Fruit fly (Drosophila melanogaster) whole organism, embryonic: ENCODE measurements around the gene Fur2.

Experiments
- ATbp ChIP-seq: fragments of 200-800 bp; sonication (Bioruptor generic); optimal IDR thresholded peaks from 2 replicates; lab custom pipeline; 2017; ENCODE audit warnings: missing biosample characterization, mild to moderate bottlenecking, missing genetic modification characterization, missing genetic modification reagents
- Asciz ChIP-seq: fragments of 200-800 bp; sonication (Bioruptor generic); optimal IDR thresholded peaks from 2 replicates; lab custom pipeline; 2017; ENCODE audit warnings: missing biosample characterization, mild to moderate bottlenecking, missing genetic modification characterization, missing genetic modification reagents
- BEAF-32 ChIP-seq: fragments of 200-800 bp; sonication (Bioruptor generic); optimal IDR thresholded peaks from 3 replicates; lab custom pipeline; 2017; ENCODE audit warnings: missing biosample characterization, missing genetic modification characterization, mild to moderate bottlenecking, moderate library complexity, missing genetic modification reagents
- CG11560 ChIP-seq: fragments of 200-800 bp; sonication (Bioruptor generic); IDR thresholded peaks from 3 replicates; pipeline ENCODE4 v1.3.6; 2022; ENCODE audit warnings: missing biosample characterization, missing genetic modification characterization
- CG14014 ChIP-seq: fragments of 200-800 bp; sonication (Bioruptor generic); IDR thresholded peaks from 2 replicates; pipeline ENCODE4 v1.3.6; 2022; ENCODE audit warnings: missing biosample characterization, missing genetic modification characterization
- CG1602 ChIP-seq: fragments of 200-800 bp; sonication (Bioruptor generic); optimal IDR thresholded peaks from 3 replicates; lab custom pipeline; 2016; ENCODE audit warnings: missing biosample characterization, missing genetic modification characterization
- CG1647 ChIP-seq: fragments of 200-800 bp; sonication (Bioruptor generic); optimal IDR thresholded peaks from 3 replicates; lab custom pipeline; 2016; ENCODE audit warnings: missing biosample characterization, missing genetic modification characterization
- CG17359 ChIP-seq: fragments of 200-800 bp; sonication (Bioruptor generic); optimal IDR thresholded peaks from 3 replicates; lab custom pipeline; 2018; ENCODE audit warnings: missing biosample characterization, mild to moderate bottlenecking, missing genetic modification characterization, moderate library complexity
- CG18619 ChIP-seq: fragments of 200-800 bp; sonication (Bioruptor generic); optimal IDR thresholded peaks from 3 replicates; lab custom pipeline; 2017; ENCODE audit warnings: missing biosample characterization, mild to moderate bottlenecking, missing genetic modification characterization
- CG2120 ChIP-seq: fragments of 200-800 bp; sonication (Bioruptor generic); optimal IDR thresholded peaks from 3 replicates; lab custom pipeline; 2016; ENCODE audit warnings: missing biosample characterization, missing genetic modification characterization
- CG2712 ChIP-seq: fragments of 200-800 bp; optimal IDR thresholded peaks from 3 replicates; lab custom pipeline; 2019; ENCODE audit warnings: missing biosample characterization, mild to moderate bottlenecking, missing genetic modification characterization, moderate library complexity
- CG3995 ChIP-seq: fragments of 200-800 bp; sonication (Bioruptor generic); optimal IDR thresholded peaks from 3 replicates; lab custom pipeline; 2016; ENCODE audit warnings: missing biosample characterization, missing genetic modification characterization
- CG4328 ChIP-seq: fragments of 200-800 bp; sonication (Bioruptor generic); optimal IDR thresholded peaks from 3 replicates; lab custom pipeline; 2017; ENCODE audit warnings: missing biosample characterization, missing genetic modification reagents, missing genetic modification characterization
- CG43689 ChIP-seq: fragments of 200-800 bp; sonication (Bioruptor generic); IDR thresholded peaks from 2 replicates; pipeline ENCODE4 v1.3.6; 2022; ENCODE audit warnings: missing biosample characterization, missing genetic modification characterization
- CG5180 ChIP-seq: fragments of 200-800 bp; sonication (Bioruptor generic); optimal IDR thresholded peaks from 3 replicates; lab custom pipeline; 2017; ENCODE audit warnings: missing biosample characterization, missing genetic modification characterization, mild to moderate bottlenecking, moderate library complexity, missing genetic modification reagents
- CG5245 ChIP-seq: fragments of 200-800 bp; sonication (Bioruptor generic); optimal IDR thresholded peaks from 3 replicates; lab custom pipeline; 2016; ENCODE audit warnings: missing biosample characterization, missing genetic modification characterization
- CG6854 ChIP-seq: fragments of 200-800 bp; sonication (Bioruptor generic); optimal IDR thresholded peaks from 3 replicates; lab custom pipeline; 2017; ENCODE audit warnings: missing biosample characterization, mild to moderate bottlenecking, missing genetic modification characterization
- CG8089 ChIP-seq: fragments of 200-800 bp; sonication (Bioruptor generic); optimal IDR thresholded peaks from 3 replicates; lab custom pipeline; 2016; ENCODE audit warnings: missing biosample characterization, missing genetic modification characterization
- Chrac-16 ChIP-seq: fragments of 200-800 bp; sonication (Bioruptor generic); optimal IDR thresholded peaks from 3 replicates; lab custom pipeline; 2016; ENCODE audit warnings: missing biosample characterization, missing genetic modification characterization
- D ChIP-seq, 2 experiments: fragments of 200-800 bp in 1 of 2; fragments of >200 bp in 1 of 2; sonication (Bioruptor generic) in 1 of 2; optimal IDR thresholded peaks; 2 replicates in 1 of 2; 3 replicates in 1 of 2; lab custom pipeline; 2017; ENCODE audit warnings: mild to moderate bottlenecking in 1 of 2, missing biosample characterization in 1 of 2, missing genetic modification characterization in 1 of 2, missing genetic modification reagents in 1 of 2
- Dip2 ChIP-seq: fragments of 200-800 bp; sonication (Bioruptor generic); IDR thresholded peaks from 2 replicates; pipeline ENCODE4 v1.3.6; 2022; ENCODE audit warnings: missing biosample characterization, missing genetic modification characterization
- Ets65A ChIP-seq: fragments of 200-800 bp; sonication (Bioruptor generic); peaks from one replicate; lab custom pipeline; 2016; ENCODE audit warnings: missing biosample characterization, missing genetic modification characterization
- Fer1 ChIP-seq: fragments of 200-800 bp; sonication (Bioruptor generic); optimal IDR thresholded peaks from 2 replicates; lab custom pipeline; 2017; ENCODE audit warnings: missing biosample characterization, mild to moderate bottlenecking, missing genetic modification characterization
- HLH3B ChIP-seq: fragments of 200-800 bp; sonication (Bioruptor generic); IDR thresholded peaks from 2 replicates; pipeline ENCODE4 v1.3.6; 2022; ENCODE audit warnings: missing biosample characterization, missing genetic modification characterization
- NC2α ChIP-seq: fragments of 200-800 bp; sonication (Bioruptor generic); optimal IDR thresholded peaks from 2 replicates; lab custom pipeline; 2016; ENCODE audit warnings: missing biosample characterization, missing genetic modification characterization
- Nf-YB ChIP-seq: fragments of 200-800 bp; sonication (Bioruptor generic); optimal IDR thresholded peaks from 3 replicates; lab custom pipeline; 2019; ENCODE audit warnings: missing biosample characterization, mild to moderate bottlenecking, missing genetic modification characterization, moderate library complexity
- Oaz ChIP-seq: fragments of 200-800 bp; sonication (Bioruptor generic); IDR thresholded peaks from 2 replicates; pipeline ENCODE4 v1.3.6; 2022; ENCODE audit warnings: missing biosample characterization, missing genetic modification characterization
- Pdp1 ChIP-seq, 2 experiments: fragments of 200-800 bp; sonication (Bioruptor generic); optimal IDR thresholded peaks; 3 replicates each; lab custom pipeline; 2016; ENCODE audit warnings: missing biosample characterization in 2 of 2, missing genetic modification characterization in 2 of 2, mild to moderate bottlenecking in 1 of 2, moderate library complexity in 1 of 2
- Ptx1 ChIP-seq: fragments of 200-800 bp; sonication (Bioruptor generic); IDR thresholded peaks from 2 replicates; pipeline ENCODE4 v1.3.6; 2022; ENCODE audit warnings: missing biosample characterization, missing genetic modification characterization
- Rx ChIP-seq: fragments of 200-800 bp; sonication (Bioruptor generic); IDR thresholded peaks from 2 replicates; pipeline ENCODE4 v1.3.6; 2022; ENCODE audit warnings: missing biosample characterization, missing genetic modification characterization
- Spps ChIP-seq: fragments of 200-800 bp; sonication (Bioruptor generic); optimal IDR thresholded peaks from 2 replicates; lab custom pipeline; 2018; ENCODE audit warnings: missing biosample characterization, mild to moderate bottlenecking, missing genetic modification characterization
- Tbp ChIP-seq: fragments of >200 bp; optimal IDR thresholded peaks from 2 replicates; lab custom pipeline; 2018; ENCODE audit warnings: missing biosample characterization, missing genetic modification characterization
- dmrt99B ChIP-seq: fragments of 200-800 bp; sonication (Bioruptor generic); optimal IDR thresholded peaks from 2 replicates; lab custom pipeline; 2018; ENCODE audit warnings: missing biosample characterization, mild to moderate bottlenecking, missing genetic modification characterization, moderate library complexity
- en ChIP-seq: fragments of 200-800 bp; sonication (Bioruptor generic); optimal IDR thresholded peaks from 2 replicates; lab custom pipeline; 2016; ENCODE audit warnings: missing biosample characterization, missing genetic modification characterization
- esg ChIP-seq: fragments of 200-800 bp; sonication (Bioruptor generic); conservative IDR thresholded peaks from 2 replicates; pipeline ENCODE4 v1.3.6; 2022; ENCODE audit warnings: missing biosample characterization, missing genetic modification characterization
- fu2 ChIP-seq: fragments of 200-800 bp; sonication (Bioruptor generic); optimal IDR thresholded peaks from 2 replicates; lab custom pipeline; 2016; ENCODE audit warnings: missing biosample characterization, missing genetic modification characterization
- gfzf ChIP-seq: fragments of 200-800 bp; sonication (Bioruptor generic); optimal IDR thresholded peaks from 2 replicates; lab custom pipeline; 2016; ENCODE audit warnings: missing biosample characterization, mild to moderate bottlenecking, missing genetic modification characterization, moderate library complexity
- gsb ChIP-seq: fragments of 200-800 bp; sonication (Bioruptor generic); IDR thresholded peaks from 2 replicates; pipeline ENCODE4 v1.3.6; 2022; ENCODE audit warnings: missing biosample characterization, missing genetic modification characterization
- jigr1 ChIP-seq: fragments of 200-800 bp; sonication (Bioruptor generic); IDR thresholded peaks from 3 replicates; pipeline ENCODE4 v1.3.6; 2022; ENCODE audit warnings: missing biosample characterization, missing genetic modification characterization
- jumu ChIP-seq: fragments of 200-800 bp; sonication (Bioruptor generic); optimal IDR thresholded peaks from 3 replicates; lab custom pipeline; 2016; ENCODE audit warnings: missing biosample characterization, missing genetic modification characterization
- mirr ChIP-seq: fragments of 200-800 bp; sonication (Bioruptor generic); optimal IDR thresholded peaks from 3 replicates; lab custom pipeline; 2018; ENCODE audit warnings: missing biosample characterization, mild to moderate bottlenecking, missing genetic modification characterization
- nerfin-2 ChIP-seq: fragments of 200-800 bp; sonication (Bioruptor generic); IDR thresholded peaks from 2 replicates; pipeline ENCODE4 v1.3.6; 2022; ENCODE audit warnings: missing biosample characterization, missing genetic modification characterization; ENCODE audit not compliant: partially characterized antibody
- pros ChIP-seq: fragments of 200-800 bp; sonication (Bioruptor generic); optimal IDR thresholded peaks from 3 replicates; lab custom pipeline; 2019; ENCODE audit warnings: missing biosample characterization, mild to moderate bottlenecking, missing genetic modification characterization, moderate library complexity
- sc ChIP-seq, 3 experiments: fragments of >200 bp in 2 of 3; fragments of 200-800 bp in 1 of 3; sonication (Bioruptor generic) in 1 of 3; optimal IDR thresholded peaks; 2 replicates in 2 of 3; 3 replicates in 1 of 3; lab custom pipeline; 2017; ENCODE audit warnings: mild to moderate bottlenecking in 1 of 3, missing biosample characterization in 1 of 3, missing genetic modification characterization in 1 of 3, missing genetic modification reagents in 1 of 3
- schlank ChIP-seq: fragments of 200-800 bp; sonication (Bioruptor generic); optimal IDR thresholded peaks from 2 replicates; lab custom pipeline; 2018; ENCODE audit warnings: missing biosample characterization, mild to moderate bottlenecking, missing genetic modification characterization
- sim ChIP-seq: fragments of 200-800 bp; sonication (Bioruptor generic); IDR thresholded peaks from 2 replicates; pipeline ENCODE4 v1.3.6; 2022; ENCODE audit warnings: missing biosample characterization, missing genetic modification characterization
- sr ChIP-seq: fragments of 200-800 bp; sonication (Bioruptor generic); IDR thresholded peaks from 3 replicates; pipeline ENCODE4 v1.3.6; 2022; ENCODE audit warnings: missing biosample characterization, missing genetic modification characterization
- zen ChIP-seq: fragments of 200-800 bp; sonication (Bioruptor generic); optimal IDR thresholded peaks from 3 replicates; lab custom pipeline; 2018; ENCODE audit warnings: missing biosample characterization, mild to moderate bottlenecking, missing genetic modification characterization, moderate library complexity
- zen2 ChIP-seq: fragments of 200-800 bp; sonication (Bioruptor generic); IDR thresholded peaks from 3 replicates; pipeline ENCODE4 v1.3.6; 2022; ENCODE audit warnings: missing biosample characterization, missing genetic modification characterization; ENCODE audit not compliant: partially characterized antibody

Fur2 gene

DNA sequence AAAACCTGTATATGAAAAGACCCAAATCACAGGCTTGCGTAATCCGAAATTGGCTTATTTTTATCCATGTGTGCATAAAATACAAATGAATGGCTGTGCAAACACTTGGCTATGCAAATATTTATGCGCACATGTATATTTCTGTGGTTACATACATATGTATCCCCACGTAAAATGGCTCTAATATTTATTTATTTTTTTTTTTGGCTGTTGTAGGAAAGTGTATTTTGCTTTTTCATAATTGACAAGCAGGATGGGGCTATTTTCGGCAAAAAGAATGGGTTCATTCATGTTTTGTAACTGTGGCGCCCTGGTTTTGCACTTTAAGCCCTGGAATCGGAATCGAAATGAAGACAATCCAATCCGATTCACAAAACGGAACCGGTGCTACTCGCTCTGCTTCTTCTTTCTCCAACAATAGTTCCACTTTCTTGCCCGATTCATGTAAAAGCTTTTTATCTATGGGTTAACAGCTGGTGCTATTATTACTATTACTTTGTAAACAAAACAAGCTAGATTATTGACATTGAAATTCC lies 37.7 kb upstream of the Fur2 start (continued):
- TF ChIP-seq Pdp1 (GFP tag; optimal IDR thresholded peaks at IDR 0.05; lab: Kevin White, UChicago) (peak; percentile 76 to 84), HLH3B (GFP tag; lab: Robert Waterston, UW) (peak; percentile 76), gfzf (GFP tag; lab: Kevin White, UChicago) (no peak), CG17359 (peak; percentile 77), Asciz (GFP tag; lab: Kevin White, UChicago) (peak; percentile 32), Oaz (GFP tag; lab: Robert Waterston, UW) (no peak; the same call in 1 of the 2 replicates), jigr1 (GFP tag; lab: Robert Waterston, UW) (no peak; the same call in 1 of the 3 replicates), en (GFP tag; lab: Kevin White, UChicago) (no peak), esg (peak; percentile 71), ATbp (peak; percentile 29), jumu (GFP tag; lab: Kevin White, UChicago) (peak; percentile 47), mirr (GFP tag; lab: Kevin White, UChicago) (no peak), NC2α (GFP tag; lab: Kevin White, UChicago) (no peak), sr (GFP tag; lab: Robert Waterston, UW) (no peak; the same call in 2 of the 3 replicates), D (optimal IDR thresholded peaks at IDR 0.05; lab: Kevin White, UChicago) (no peak), D (GFP tag; optimal IDR thresholded peaks at IDR 0.05; lab: Kevin White, UChicago) (peak; percentile 40), zen (tag; lab: Kevin White, UChicago) (no peak), Spps (tag; lab: Kevin White, UChicago) (no peak), CG6854 (peak; percentile 6), Fer1 (GFP tag; lab: Kevin White, UChicago) (peak; percentile 80), CG5180 (peak; percentile 48), CG11560 (tag; lab: Robert Waterston, UW) (no peak), sc (optimal IDR thresholded peaks at IDR 0.05; lab: Kevin White, UChicago) (no peak), sc (GFP tag; optimal IDR thresholded peaks at IDR 0.05; lab: Kevin White, UChicago) (no peak), fu2 (GFP tag; lab: Kevin White, UChicago) (peak; percentile 60), schlank (tag; lab: Kevin White, UChicago) (peak; percentile 64), CG8089 (GFP tag; lab: Kevin White, UChicago) (peak; percentile 49), dmrt99B (tag; lab: Kevin White, UChicago) (peak; percentile 73), Tbp (GFP tag; lab: Kevin White, UChicago) (no peak), Dip2 (GFP tag; lab: Robert Waterston, UW) (no peak), CG2120 (GFP tag; lab: Kevin White, UChicago) (peak; percentile 85), Chrac-16 (GFP tag; lab: Kevin White, UChicago) (peak; percentile 71), CG43689 (GFP tag; lab: Robert Waterston, UW) (no peak), Ptx1 (GFP tag; lab: Robert Waterston, UW) (peak; percentile 75), CG18619 (GFP tag; lab: Kevin White, UChicago) (peak; percentile 29), Rx (GFP tag; lab: Robert Waterston, UW) (no peak; the same call in 1 of the 2 replicates), CG5245 (GFP tag; lab: Kevin White, UChicago) (peak; percentile 38), CG4328 (peak; percentile 64), zen2 (GFP tag; lab: Robert Waterston, UW) (no peak), Nf-YB (GFP tag; lab: Kevin White, UChicago) (peak; percentile 59), nerfin-2 (GFP tag; lab: Robert Waterston, UW) (no peak), CG14014 (GFP tag; lab: Robert Waterston, UW) (peak; percentile 73; the same call in 1 of the 2 replicates), Ets65A (GFP tag; lab: Kevin White, UChicago) (peak; percentile 93), pros (GFP tag; lab: Kevin White, UChicago) (peak; percentile 86), CG3995 (GFP tag; lab: Kevin White, UChicago) (peak; percentile 7), BEAF-32 (peak; percentile 6), CG1647 (GFP tag; lab: Kevin White, UChicago) (peak; percentile 65), gsb (GFP tag; lab: Robert Waterston, UW) (peak; percentile 60), sim (GFP tag; lab: Robert Waterston, UW) (no peak), CG1602 (GFP tag; lab: Kevin White, UChicago) (peak; percentile 47), CG2712 (tag; lab: Kevin White, UChicago) (peak; percentile 57)
